Fruit fly (Drosophila melanogaster) whole organism, embryonic: ENCODE results near the gene CG13917.

Source experiments
- Abd-B ChIP-seq: fragments of 200-800 bp; sonication (Bioruptor generic); optimal IDR thresholded peaks from 2 replicates; lab custom pipeline; 2018; ENCODE audit warnings: missing biosample characterization, mild to moderate bottlenecking, missing genetic modification characterization, moderate library complexity
- Atf6 ChIP-seq: fragments of 200-800 bp; sonication (Bioruptor generic); IDR thresholded peaks from 2 replicates; pipeline ENCODE4 v1.3.6; 2022; ENCODE audit warnings: missing biosample characterization, missing genetic modification characterization
- B-H2 ChIP-seq: fragments of 200-800 bp; sonication (Bioruptor generic); optimal IDR thresholded peaks from 2 replicates; lab custom pipeline; 2018; ENCODE audit warnings: missing biosample characterization, mild to moderate bottlenecking, missing genetic modification characterization
- BEAF-32 ChIP-seq: fragments of 200-800 bp; sonication (Bioruptor generic); optimal IDR thresholded peaks from 3 replicates; lab custom pipeline; 2017; ENCODE audit warnings: missing biosample characterization, missing genetic modification characterization, mild to moderate bottlenecking, moderate library complexity, missing genetic modification reagents
- Bdp1 ChIP-seq: fragments of 200-800 bp; sonication (Bioruptor generic); optimal IDR thresholded peaks from 3 replicates; lab custom pipeline; 2016; ENCODE audit warnings: missing biosample characterization, missing genetic modification characterization
- CG1024 ChIP-seq: fragments of 200-800 bp; sonication (Bioruptor generic); IDR thresholded peaks from 2 replicates; pipeline ENCODE4 v1.3.6; 2022; ENCODE audit warnings: missing biosample characterization, missing genetic modification characterization
- CG10979 ChIP-seq: fragments of 200-800 bp; sonication (Bioruptor generic); optimal IDR thresholded peaks from 2 replicates; lab custom pipeline; 2018; ENCODE audit warnings: missing biosample characterization, mild to moderate bottlenecking, missing genetic modification characterization, moderate library complexity
- CG11398 ChIP-seq: fragments of 200-800 bp; sonication (Bioruptor generic); optimal IDR thresholded peaks from 2 replicates; lab custom pipeline; 2016; ENCODE audit warnings: missing biosample characterization, missing genetic modification characterization
- CG12071 ChIP-seq: fragments of 200-800 bp; sonication (Bioruptor generic); optimal IDR thresholded peaks from 3 replicates; lab custom pipeline; 2018; ENCODE audit warnings: missing biosample characterization, mild to moderate bottlenecking, missing genetic modification characterization
- CG12236 ChIP-seq: fragments of 200-800 bp; sonication (Bioruptor generic); optimal IDR thresholded peaks from 2 replicates; lab custom pipeline; 2016; ENCODE audit warnings: missing biosample characterization, missing genetic modification characterization
- CG12744 ChIP-seq: fragments of 200-800 bp; sonication (Bioruptor generic); optimal IDR thresholded peaks from 2 replicates; lab custom pipeline; 2016; ENCODE audit warnings: missing biosample characterization, missing genetic modification characterization
- CG13424 ChIP-seq: fragments of 200-800 bp; sonication (Bioruptor generic); optimal IDR thresholded peaks from 2 replicates; lab custom pipeline; 2019; ENCODE audit warnings: missing biosample characterization, mild to moderate bottlenecking, missing genetic modification characterization, moderate library complexity
- CG13775 ChIP-seq: fragments of 200-800 bp; sonication (Bioruptor generic); optimal IDR thresholded peaks from 3 replicates; lab custom pipeline; 2017; ENCODE audit warnings: missing biosample characterization, mild to moderate bottlenecking, missing genetic modification characterization
- CG15073 ChIP-seq: fragments of 200-800 bp; sonication (Bioruptor generic); optimal IDR thresholded peaks from 2 replicates; lab custom pipeline; 2016; ENCODE audit warnings: missing biosample characterization, missing genetic modification characterization
- CG16815 ChIP-seq: fragments of 200-800 bp; sonication (Bioruptor generic); optimal IDR thresholded peaks from 3 replicates; lab custom pipeline; 2017; ENCODE audit warnings: missing biosample characterization, mild to moderate bottlenecking, missing genetic modification characterization
- CG16863 ChIP-seq: fragments of 200-800 bp; sonication (Bioruptor generic); optimal IDR thresholded peaks from 3 replicates; lab custom pipeline; 2016; ENCODE audit warnings: missing biosample characterization, missing genetic modification characterization
- CG17359 ChIP-seq: fragments of 200-800 bp; sonication (Bioruptor generic); optimal IDR thresholded peaks from 3 replicates; lab custom pipeline; 2018; ENCODE audit warnings: missing biosample characterization, mild to moderate bottlenecking, missing genetic modification characterization, moderate library complexity
- CG17568 ChIP-seq: fragments of 200-800 bp; sonication (Bioruptor generic); optimal IDR thresholded peaks from 2 replicates; lab custom pipeline; 2018; ENCODE audit warnings: missing biosample characterization, mild to moderate bottlenecking, missing genetic modification characterization, moderate library complexity
- CG18619 ChIP-seq: fragments of 200-800 bp; sonication (Bioruptor generic); optimal IDR thresholded peaks from 3 replicates; lab custom pipeline; 2017; ENCODE audit warnings: missing biosample characterization, mild to moderate bottlenecking, missing genetic modification characterization
- CG2199 ChIP-seq: fragments of 200-800 bp; sonication (Bioruptor generic); IDR thresholded peaks from 3 replicates; pipeline ENCODE4 v1.3.6; 2022; ENCODE audit warnings: missing biosample characterization, missing genetic modification characterization
- CG2712 ChIP-seq: fragments of 200-800 bp; optimal IDR thresholded peaks from 3 replicates; lab custom pipeline; 2019; ENCODE audit warnings: missing biosample characterization, mild to moderate bottlenecking, missing genetic modification characterization, moderate library complexity
- CG3065 ChIP-seq: fragments of 200-800 bp; sonication (Bioruptor generic); optimal IDR thresholded peaks from 2 replicates; lab custom pipeline; 2016; ENCODE audit warnings: missing biosample characterization, missing genetic modification characterization
- CG3281 ChIP-seq: fragments of 200-800 bp; sonication (Bioruptor generic); optimal IDR thresholded peaks from 3 replicates; lab custom pipeline; 2017; ENCODE audit warnings: missing biosample characterization, mild to moderate bottlenecking, missing genetic modification characterization
- CG34422 ChIP-seq: fragments of 200-800 bp; sonication (Bioruptor generic); IDR thresholded peaks from 3 replicates; pipeline ENCODE4 v1.3.6; 2022; ENCODE audit warnings: missing biosample characterization, missing genetic modification characterization
- CG4424 ChIP-seq: fragments of 200-800 bp; sonication (Bioruptor generic); optimal IDR thresholded peaks from 3 replicates; lab custom pipeline; 2016; ENCODE audit warnings: missing biosample characterization, missing genetic modification characterization
- CG4707 ChIP-seq: fragments of 200-800 bp; sonication (Bioruptor generic); optimal IDR thresholded peaks from 2 replicates; lab custom pipeline; 2018; ENCODE audit warnings: missing biosample characterization, mild to moderate bottlenecking, missing genetic modification characterization, moderate library complexity
- CG8944 ChIP-seq: fragments of 200-800 bp; sonication (Bioruptor generic); optimal IDR thresholded peaks from 3 replicates; lab custom pipeline; 2016; ENCODE audit warnings: missing biosample characterization, missing genetic modification characterization
- CG9727 ChIP-seq: fragments of 200-800 bp; sonication (Bioruptor generic); optimal IDR thresholded peaks from 3 replicates; lab custom pipeline; 2017; ENCODE audit warnings: missing biosample characterization, mild to moderate bottlenecking, missing genetic modification characterization
- Camta ChIP-seq: fragments of 200-800 bp; sonication (Bioruptor generic); optimal IDR thresholded peaks from 2 replicates; lab custom pipeline; 2016; ENCODE audit warnings: missing biosample characterization, missing genetic modification characterization
- Chrac-16 ChIP-seq: fragments of 200-800 bp; sonication (Bioruptor generic); optimal IDR thresholded peaks from 3 replicates; lab custom pipeline; 2016; ENCODE audit warnings: missing biosample characterization, missing genetic modification characterization
- CrebB ChIP-seq: fragments of 200-800 bp; sonication (Bioruptor generic); optimal IDR thresholded peaks from 3 replicates; lab custom pipeline; 2018; ENCODE audit warnings: missing biosample characterization, mild to moderate bottlenecking, missing genetic modification characterization
- Dp ChIP-seq: fragments of 200-800 bp; sonication (Bioruptor generic); optimal IDR thresholded peaks from 2 replicates; lab custom pipeline; 2018; ENCODE audit warnings: missing biosample characterization, mild to moderate bottlenecking, missing genetic modification characterization, moderate library complexity
- Dref ChIP-seq: fragments of 200-800 bp; sonication (Bioruptor generic); IDR thresholded peaks from 2 replicates; pipeline ENCODE4 v1.3.6; 2022; ENCODE audit warnings: missing biosample characterization, missing genetic modification characterization
- E2f1 ChIP-seq: fragments of 200-800 bp; sonication (Bioruptor generic); IDR thresholded peaks from 2 replicates; pipeline ENCODE4 v1.3.6; 2022; ENCODE audit warnings: missing biosample characterization, missing genetic modification characterization
- E2f2 ChIP-seq: fragments of 200-800 bp; sonication (Bioruptor generic); IDR thresholded peaks from 2 replicates; pipeline ENCODE4 v1.3.6; 2022; ENCODE audit warnings: missing biosample characterization, missing genetic modification characterization
- Ets65A ChIP-seq: fragments of 200-800 bp; sonication (Bioruptor generic); peaks from one replicate; lab custom pipeline; 2016; ENCODE audit warnings: missing biosample characterization, missing genetic modification characterization
- Kr ChIP-seq: fragments of 200-800 bp; sonication (Bioruptor generic); optimal IDR thresholded peaks from 2 replicates; lab custom pipeline; 2017; ENCODE audit warnings: missing biosample characterization, mild to moderate bottlenecking, missing genetic modification characterization
- MBD-R2 ChIP-seq: fragments of 200-800 bp; sonication (Bioruptor generic); IDR thresholded peaks from 2 replicates; pipeline ENCODE4 v1.3.6; 2022; ENCODE audit warnings: missing biosample characterization, missing genetic modification characterization
- MESR4 ChIP-seq: fragments of 200-800 bp; sonication (Bioruptor generic); optimal IDR thresholded peaks from 2 replicates; lab custom pipeline; 2018; ENCODE audit warnings: missing biosample characterization, mild to moderate bottlenecking, missing genetic modification characterization, moderate library complexity
- MTF-1 ChIP-seq: fragments of 200-800 bp; sonication (Bioruptor generic); optimal IDR thresholded peaks from 2 replicates; lab custom pipeline; 2018; ENCODE audit warnings: missing biosample characterization, mild to moderate bottlenecking, missing genetic modification characterization, borderline replicate concordance
- Sin3A ChIP-seq: fragments of >200 bp; optimal IDR thresholded peaks from 2 replicates; lab custom pipeline; 2018
- abd-A ChIP-seq: fragments of 200-800 bp; sonication (Bioruptor generic); optimal IDR thresholded peaks from 3 replicates; lab custom pipeline; 2019; ENCODE audit warnings: missing biosample characterization, mild to moderate bottlenecking, missing genetic modification characterization, moderate library complexity
- ara ChIP-seq: fragments of 200-800 bp; sonication (Bioruptor generic); IDR thresholded peaks from 2 replicates; pipeline ENCODE4 v1.3.6; 2022; ENCODE audit warnings: missing biosample characterization, missing genetic modification characterization
- corto ChIP-seq: fragments of 200-800 bp; sonication (Bioruptor generic); optimal IDR thresholded peaks from 2 replicates; lab custom pipeline; 2016; ENCODE audit warnings: missing biosample characterization, mild to moderate bottlenecking, missing genetic modification characterization, moderate library complexity
- dimm ChIP-seq: fragments of 200-800 bp; sonication (Bioruptor generic); IDR thresholded peaks from 2 replicates; pipeline ENCODE4 v1.3.6; 2022; ENCODE audit warnings: missing biosample characterization, missing genetic modification characterization
- esg ChIP-seq: fragments of 200-800 bp; sonication (Bioruptor generic); conservative IDR thresholded peaks from 2 replicates; pipeline ENCODE4 v1.3.6; 2022; ENCODE audit warnings: missing biosample characterization, missing genetic modification characterization
- fd64A ChIP-seq: fragments of 200-800 bp; sonication (Bioruptor generic); optimal IDR thresholded peaks from 3 replicates; lab custom pipeline; 2018; ENCODE audit warnings: missing biosample characterization, mild to moderate bottlenecking, missing genetic modification characterization
- luna ChIP-seq: fragments of 200-800 bp; sonication (Bioruptor generic); optimal IDR thresholded peaks from 2 replicates; lab custom pipeline; 2016; ENCODE audit warnings: missing biosample characterization, missing genetic modification characterization
- sens-2 ChIP-seq: fragments of 200-800 bp; sonication (Bioruptor generic); IDR thresholded peaks from 2 replicates; pipeline ENCODE4 v1.3.6; 2022; ENCODE audit warnings: missing biosample characterization, missing genetic modification characterization
- trem ChIP-seq: fragments of 200-800 bp; optimal IDR thresholded peaks from 3 replicates; lab custom pipeline; 2019; ENCODE audit warnings: missing biosample characterization, mild to moderate bottlenecking, missing genetic modification characterization, moderate library complexity

CG13917 gene

DNA sequence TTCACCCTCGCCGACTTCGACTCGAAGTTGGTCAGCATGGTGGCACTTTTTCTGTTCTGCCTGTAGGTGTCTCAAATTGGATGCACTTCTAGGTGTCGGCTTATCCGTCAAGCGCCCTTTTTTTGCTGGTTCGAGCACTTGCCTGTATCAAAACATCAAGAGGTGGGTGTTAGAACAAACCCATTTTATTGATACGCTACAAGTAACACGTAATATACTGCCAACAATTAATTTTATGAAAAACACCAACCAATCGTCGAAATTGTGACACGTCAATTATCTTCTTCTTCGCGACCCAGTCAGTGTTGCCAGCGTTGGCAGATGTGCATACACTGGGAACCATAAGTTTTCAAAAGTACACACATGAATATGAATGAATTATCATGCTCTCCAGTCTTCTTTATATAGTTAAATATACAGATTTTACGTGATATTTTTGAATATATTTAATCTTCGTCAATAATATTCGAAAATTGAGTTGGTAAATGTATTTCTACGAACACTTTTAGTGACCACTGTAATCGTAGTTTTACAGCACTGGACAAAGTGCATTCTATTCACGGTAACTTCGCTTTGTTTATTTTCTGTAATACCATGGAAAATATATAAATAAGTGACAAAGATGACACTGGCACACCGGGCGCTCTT, 68.5 kb downstream of the CG13917 start, which contains the start of the genes alphaCOP and CG13919 (continued):
- TF ChIP-seq CG8944 (GFP tag; lab: Kevin White, UChicago) (peak; percentile 85), abd-A (tag; lab: Kevin White, UChicago) (no peak), CG4424 (peak; percentile 96), CG10979 (tag; lab: Kevin White, UChicago) (peak; percentile 91), CG1024 (peak; percentile 77), CG16863 (GFP tag; lab: Kevin White, UChicago) (peak; percentile 91), CG34422 (GFP tag; lab: Robert Waterston, UW) (peak; percentile 99), Dp (peak; percentile 50), Sin3A (lab: Kevin White, UChicago) (peak; percentile 9), BEAF-32 (GFP tag; lab: Kevin White, UChicago) (peak; percentile 50), CG2712 (tag; lab: Kevin White, UChicago) (peak; percentile 99), CG13424 (tag; lab: Kevin White, UChicago) (peak; percentile 97), CG3065 (GFP tag; lab: Kevin White, UChicago) (peak; percentile 95), CG2199 (GFP tag; lab: Robert Waterston, UW) (peak; percentile 69; the same call in 1 of the 3 replicates), esg (GFP tag; lab: Robert Waterston, UW) (peak; percentile 98), CG3281 (GFP tag; lab: Kevin White, UChicago) (peak; percentile 91), CrebB (tag; lab: Kevin White, UChicago) (peak; percentile 95), dimm (GFP tag; lab: Robert Waterston, UW) (peak; percentile 95), MBD-R2 (GFP tag; lab: Robert Waterston, UW) (peak; percentile 99), CG17359 (tag; lab: Kevin White, UChicago) (peak; percentile 95), Chrac-16 (GFP tag; lab: Kevin White, UChicago) (peak; percentile 98), fd64A (GFP tag; lab: Kevin White, UChicago) (peak; percentile 56), corto (GFP tag; lab: Kevin White, UChicago) (peak; percentile 93), Ets65A (peak; percentile 99), CG12744 (GFP tag; lab: Kevin White, UChicago) (peak; percentile 91), Camta (GFP tag; lab: Kevin White, UChicago) (peak; percentile 93), ara (peak; percentile 96), CG4707 (GFP tag; lab: Kevin White, UChicago) (peak; percentile 92), CG17568 (GFP tag; lab: Kevin White, UChicago) (no peak), Kr (GFP tag; lab: Kevin White, UChicago) (no peak), CG15073 (peak; percentile 78), CG13775 (GFP tag; lab: Kevin White, UChicago) (peak; percentile 96), trem (peak; percentile 92), MESR4 (GFP tag; lab: Kevin White, UChicago) (peak; percentile 95), CG12236 (GFP tag; lab: Kevin White, UChicago) (peak; percentile 85), Bdp1 (GFP tag; lab: Kevin White, UChicago) (peak; percentile 88), E2f2 (GFP tag; lab: Robert Waterston, UW) (peak; percentile 86), B-H2 (peak; percentile 94), sens-2 (GFP tag; lab: Robert Waterston, UW) (peak; percentile 96), Dref (GFP tag; lab: Robert Waterston, UW) (peak; percentile 40; the same call in 1 of the 2 replicates), E2f1 (GFP tag; lab: Robert Waterston, UW) (peak; percentile 96), CG16815 (GFP tag; lab: Kevin White, UChicago) (peak; percentile 95), CG18619 (GFP tag; lab: Kevin White, UChicago) (peak; percentile 94), CG9727 (GFP tag; lab: Kevin White, UChicago) (peak; percentile 98), MTF-1 (GFP tag; lab: Kevin White, UChicago) (peak; percentile 83), Abd-B (GFP tag; lab: Kevin White, UChicago) (peak; percentile 97), Atf6 (GFP tag; lab: Robert Waterston, UW) (peak; percentile 98), luna (GFP tag; lab: Kevin White, UChicago) (peak; percentile 72), CG11398 (GFP tag; lab: Kevin White, UChicago) (peak; percentile 81), CG12071 (GFP tag; lab: Kevin White, UChicago) (peak; percentile 81)
